Fruit fly (Drosophila melanogaster) whole organism, prepupa: ENCODE data around the gene Smr.
A peak's percentile ranks its signal among the peaks of the same experiment; 100 is the strongest.

Source experiments
- Blimp-1 ChIP-seq: fragments of 200-800 bp; sonication (Bioruptor generic); optimal IDR thresholded peaks from 3 replicates; lab custom pipeline; 2017; ENCODE audit warnings: missing biosample characterization, missing genetic modification characterization, mild to moderate bottlenecking, moderate library complexity, missing genetic modification reagents
- CG11902 ChIP-seq: fragments of 200-800 bp; sonication (Bioruptor generic); optimal IDR thresholded peaks from 3 replicates; lab custom pipeline; 2016; ENCODE audit warnings: missing biosample characterization, missing genetic modification characterization
- CG34406 ChIP-seq: fragments of 200-800 bp; sonication (Bioruptor generic); optimal IDR thresholded peaks from 3 replicates; lab custom pipeline; 2016; ENCODE audit warnings: missing biosample characterization, missing genetic modification characterization
- CG6854 ChIP-seq: fragments of 200-800 bp; sonication (Bioruptor generic); optimal IDR thresholded peaks from 2 replicates; lab custom pipeline; 2017; ENCODE audit warnings: missing biosample characterization, mild to moderate bottlenecking, missing genetic modification characterization
- CG8319 ChIP-seq: fragments of 200-800 bp; sonication (Bioruptor generic); optimal IDR thresholded peaks from 3 replicates; lab custom pipeline; 2016; ENCODE audit warnings: missing biosample characterization, missing genetic modification characterization
- Eip75B ChIP-seq: fragments of 200-800 bp; sonication (Bioruptor generic); optimal IDR thresholded peaks from 3 replicates; lab custom pipeline; 2016; ENCODE audit warnings: missing biosample characterization, missing genetic modification characterization
- Eip78C ChIP-seq: fragments of 200-800 bp; sonication (Bioruptor generic); peaks from one replicate; lab custom pipeline; 2016; ENCODE audit warnings: missing biosample characterization, missing genetic modification characterization
- Hr4 ChIP-seq: fragments of 200-800 bp; sonication (Bioruptor generic); optimal IDR thresholded peaks from 3 replicates; lab custom pipeline; 2016; ENCODE audit warnings: missing biosample characterization, missing genetic modification characterization
- Met ChIP-seq: fragments of 200-800 bp; sonication (Bioruptor generic); optimal IDR thresholded peaks from 3 replicates; lab custom pipeline; 2016; ENCODE audit warnings: missing biosample characterization, missing genetic modification characterization
- dac ChIP-seq: fragments of 200-800 bp; sonication (Bioruptor generic); optimal IDR thresholded peaks from 2 replicates; lab custom pipeline; 2017; ENCODE audit warnings: missing biosample characterization, mild to moderate bottlenecking, missing genetic modification characterization
- dsx ChIP-seq: fragments of 200-800 bp; optimal IDR thresholded peaks from 3 replicates; lab custom pipeline; 2019; ENCODE audit warnings: missing biosample characterization, mild to moderate bottlenecking, missing genetic modification characterization, moderate library complexity; ENCODE audit not compliant: poor library complexity, severe bottlenecking
- topi ChIP-seq: fragments of 200-800 bp; sonication (Bioruptor generic); optimal IDR thresholded peaks from 3 replicates; lab custom pipeline; 2016; ENCODE audit warnings: missing biosample characterization, missing genetic modification characterization

- TF ChIP-seq CG6854 (GFP tag; lab: Kevin White, UChicago) (peak; percentile 54), topi (GFP tag; lab: Kevin White, UChicago) (peak; percentile 48), CG34406 (GFP tag; lab: Kevin White, UChicago) (peak; percentile 91), dsx (GFP tag; lab: Kevin White, UChicago) (peak; percentile 85), Eip78C (GFP tag; lab: Kevin White, UChicago) (peak; percentile 89), CG8319 (GFP tag; lab: Kevin White, UChicago) (peak; percentile 46), Hr4 (peak; percentile 69), Eip75B (GFP tag; lab: Kevin White, UChicago) (no peak), Blimp-1 (GFP tag; lab: Kevin White, UChicago) (no peak), dac (GFP tag; lab: Kevin White, UChicago) (no peak), CG11902 (GFP tag; lab: Kevin White, UChicago) (peak; percentile 69), Met (GFP tag; lab: Kevin White, UChicago) (peak; percentile 51)
Observed at dm6 chrX:12734710-12735462, 7.5 kb downstream of the Smr start.
